Worm (Caenorhabditis elegans) whole organism, L4/young adult: ENCODE measurements around the gene ins-15.
"Not testable (repeated sequence)": the region's sequence is repeated elsewhere in the genome, so short reads cannot be mapped to it uniquely, and the experiment has no call there.

Source experiments
- W03F9.2 ChIP-seq: fragments of 150-350 bp; optimal IDR thresholded peaks from 2 replicates; lab custom pipeline; 2014; ENCODE audit warnings: missing biosample characterization, missing genetic modification characterization
- dao-5 ChIP-seq: sonication (generic microtip); optimal IDR thresholded peaks from 2 replicates; lab custom pipeline; 2016; ENCODE audit warnings: missing genotype, missing genetic modification characterization, moderate library complexity, missing compliant biosample characterization
- him-1 ChIP-seq: sonication (generic microtip); optimal IDR thresholded peaks from 2 replicates; lab custom pipeline; 2016; ENCODE audit warnings: missing genotype, missing genetic modification reagents, missing genetic modification characterization, missing compliant biosample characterization

The ins-15 gene

ce11 chrII:6744648-6745047 is at the start of gene ins-15:
ins-15 (minus strand) TSS chrII:6744748.
- TF ChIP-seq him-1 (tag; lab: Kevin White, UChicago) (no peak), dao-5 (tag; lab: Kevin White, UChicago) (no peak), W03F9.2 (no peak)

ce11 chrII:6791891-6792290 is 47.3 kb upstream of the ins-15 start, which contains the start of gene T13C2.2:
T13C2.2 (plus strand) TSS chrII:6792191.
- no peak for TF ChIP-seq him-1 (tag; lab: Kevin White, UChicago)
- TF ChIP-seq W03F9.2, result no peak
- no peak for TF ChIP-seq dao-5 (tag; lab: Kevin White, UChicago)

- TF ChIP-seq dao-5 (tag; lab: Kevin White, UChicago) (no peak), W03F9.2 (no peak), him-1 (tag; lab: Kevin White, UChicago) (no peak)
These were observed 44.2 kb upstream of the ins-15 start, which contains the start of gene T13C2.3 for ce11 chrII:6788672-6789298. T13C2.3 (plus strand) TSS chrII:6789248.

ce11 chrII:6783377-6783829 is 38.9 kb upstream of the ins-15 start, which contains the start of gene gldi-2:
gldi-2 (plus strand) TSS chrII:6783427.
- TF ChIP-seq W03F9.2 (no peak), him-1 (tag; lab: Kevin White, UChicago) (no peak)

ce11 chrII:6782738-6783163 is 38.2 kb upstream of the ins-15 start:
- TF ChIP-seq W03F9.2 (peak; percentile 7), him-1 (tag; lab: Kevin White, UChicago) (no peak), dao-5 (tag; lab: Kevin White, UChicago) (peak; percentile 52)

- TF ChIP-seq W03F9.2 (no peak), him-1 (tag; lab: Kevin White, UChicago) (no peak), dao-5 (tag; lab: Kevin White, UChicago) (no peak)
These were observed 37.4 kb upstream of the ins-15 start for ce11 chrII:6781983-6782382.

ce11 chrII:6781231-6781630 is 36.7 kb upstream of the ins-15 start:
- TF ChIP-seq him-1 (tag; lab: Kevin White, UChicago) (no peak), W03F9.2 (no peak), dao-5 (tag; lab: Kevin White, UChicago) (no peak)

ce11 chrII:6779104-6779503 is 34.6 kb upstream of the ins-15 start, which contains the start of gene T13C2.7:
T13C2.7 (plus strand) TSS chrII:6779404.
- TF ChIP-seq dao-5 (tag; lab: Kevin White, UChicago), result no peak

ce11 chrII:6776418-6777034 is 32.0 kb upstream of the ins-15 start, which contains the start of gene ssup-72:
ssup-72 (plus strand) TSS chrII:6776598.
- peak; percentile 75 for TF ChIP-seq W03F9.2
- TF ChIP-seq dao-5 (tag; lab: Kevin White, UChicago), result no peak
- peak; percentile 33 for TF ChIP-seq him-1 (tag; lab: Kevin White, UChicago)

- not testable (repeated sequence) for TF ChIP-seq W03F9.2; dao-5 (tag; lab: Kevin White, UChicago); him-1 (tag; lab: Kevin White, UChicago)
These were observed 30.5 kb upstream of the ins-15 start, which contains the start of gene agr-1 for ce11 chrII:6775076-6775475. agr-1 (minus strand) TSS chrII:6775176.

- no peak for TF ChIP-seq dao-5 (tag; lab: Kevin White, UChicago)
- no peak for TF ChIP-seq him-1 (tag; lab: Kevin White, UChicago)
- no peak for TF ChIP-seq W03F9.2
These were observed 27.9 kb upstream of the ins-15 start for ce11 chrII:6772482-6772881.

ce11 chrII:6770030-6770429 is 25.5 kb upstream of the ins-15 start:
- no peak for TF ChIP-seq him-1 (tag; lab: Kevin White, UChicago)
- TF ChIP-seq dao-5 (tag; lab: Kevin White, UChicago), result no peak
- TF ChIP-seq W03F9.2, result no peak

- no peak for TF ChIP-seq him-1 (tag; lab: Kevin White, UChicago)
- TF ChIP-seq dao-5 (tag; lab: Kevin White, UChicago), result no peak
- no peak for TF ChIP-seq W03F9.2
These were observed 23.5 kb upstream of the ins-15 start, which contains the start of gene F41G3.18 for ce11 chrII:6768014-6768413. F41G3.18 (plus strand) TSS chrII:6768314.

- TF ChIP-seq him-1 (tag; lab: Kevin White, UChicago) (no peak), dao-5 (tag; lab: Kevin White, UChicago) (no peak), W03F9.2 (no peak)
These were observed 20.2 kb upstream of the ins-15 start, which contains the start of gene nlp-50 for ce11 chrII:6764734-6765133. nlp-50 (plus strand) TSS chrII:6765034.
